Worm (Caenorhabditis elegans) whole organism, L2 larva: ENCODE data around the gene ugt-67.

Source experiments
- F13H6.1 ChIP-seq: sonication (generic microtip); optimal IDR thresholded peaks from 2 replicates; lab custom pipeline; 2016; ENCODE audit warnings: missing genetic modification characterization, missing compliant biosample characterization
- R02D3.7 ChIP-seq: fragments of 150-350 bp; optimal IDR thresholded peaks from 2 replicates; lab custom pipeline; 2014; ENCODE audit warnings: missing biosample characterization, missing genetic modification characterization
- ZK546.5 ChIP-seq: sonication (generic microtip); optimal IDR thresholded peaks from 2 replicates; lab custom pipeline; 2017; ENCODE audit warnings: missing biosample characterization, missing genetic modification characterization
- aly-2 ChIP-seq: fragments of 150-350 bp; optimal IDR thresholded peaks from 2 replicates; lab custom pipeline; 2014; ENCODE audit warnings: missing biosample characterization, missing genetic modification characterization
- blmp-1 ChIP-seq: sonication (generic microtip); optimal IDR thresholded peaks from 2 replicates; lab custom pipeline; 2017; ENCODE audit warnings: missing genetic modification characterization, mild to moderate bottlenecking, missing compliant biosample characterization, antibody characterized with exemption, moderate library complexity; ENCODE audit not compliant: insufficient read depth
- ceh-16 ChIP-seq: fragments of 150-350 bp; optimal IDR thresholded peaks from 2 replicates; lab custom pipeline; 2014; ENCODE audit warnings: missing biosample characterization, missing genetic modification characterization
- ceh-82 ChIP-seq: fragments of 150-350 bp; optimal IDR thresholded peaks from 2 replicates; lab custom pipeline; 2014; ENCODE audit warnings: missing biosample characterization, missing genetic modification characterization
- crh-2 ChIP-seq: sonication (generic microtip); optimal IDR thresholded peaks from 2 replicates; lab custom pipeline; 2017; ENCODE audit warnings: missing biosample characterization, missing genetic modification characterization
- elt-1 ChIP-seq: fragments of 150-350 bp; optimal IDR thresholded peaks from 2 replicates; lab custom pipeline; 2014; ENCODE audit warnings: missing biosample characterization, missing genetic modification characterization
- elt-3 ChIP-seq: sonication (generic microtip); optimal IDR thresholded peaks from 2 replicates; lab custom pipeline; 2017; ENCODE audit warnings: missing biosample characterization, missing genetic modification characterization
- lin-39 ChIP-seq: fragments of 150-350 bp; optimal IDR thresholded peaks from 2 replicates; lab custom pipeline; 2014; ENCODE audit warnings: missing biosample characterization, missing genetic modification reagents, missing genetic modification characterization
- lsy-2 ChIP-seq, 2 experiments: fragments of 150-350 bp in 1 of 2; sonication (generic microtip) in 1 of 2; optimal IDR thresholded peaks; 2 replicates each; lab custom pipeline; 2014 to 2017; ENCODE audit warnings: missing biosample characterization in 2 of 2, missing genetic modification characterization in 2 of 2
- mdl-1 ChIP-seq, 2 experiments: fragments of 150-350 bp in 1 of 2; sonication (generic microtip) in 1 of 2; optimal IDR thresholded peaks; 2 replicates each; lab custom pipeline; 2017; ENCODE audit warnings: missing biosample characterization in 2 of 2, missing genetic modification characterization in 2 of 2
- nhr-10 ChIP-seq: sonication (generic microtip); optimal IDR thresholded peaks from 2 replicates; lab custom pipeline; 2017; ENCODE audit warnings: missing biosample characterization, missing genetic modification characterization
- nhr-11 ChIP-seq: fragments of 150-350 bp; optimal IDR thresholded peaks from 2 replicates; lab custom pipeline; 2014; ENCODE audit warnings: missing biosample characterization, missing genetic modification characterization
- nhr-12 ChIP-seq: fragments of 150-350 bp; optimal IDR thresholded peaks from 2 replicates; lab custom pipeline; 2014; ENCODE audit warnings: missing biosample characterization, missing genetic modification characterization
- nhr-21 ChIP-seq: fragments of 150-350 bp; optimal IDR thresholded peaks from 2 replicates; lab custom pipeline; 2014; ENCODE audit warnings: missing biosample characterization, missing genetic modification characterization
- nhr-23 ChIP-seq: fragments of 150-350 bp; optimal IDR thresholded peaks from 2 replicates; lab custom pipeline; 2014; ENCODE audit warnings: missing biosample characterization, missing genetic modification reagents, missing genetic modification characterization
- nhr-25 ChIP-seq: fragments of 150-350 bp; sonication (generic microtip); optimal IDR thresholded peaks from 3 replicates; lab custom pipeline; 2014; ENCODE audit warnings: missing biosample characterization, missing genetic modification characterization
- nhr-6 ChIP-seq: fragments of 150-350 bp; optimal IDR thresholded peaks from 2 replicates; lab custom pipeline; 2014; ENCODE audit warnings: missing biosample characterization, missing genetic modification characterization
- nhr-77 ChIP-seq: fragments of 150-350 bp; optimal IDR thresholded peaks from 2 replicates; lab custom pipeline; 2014; ENCODE audit warnings: missing biosample characterization, missing genetic modification characterization
- peb-1 ChIP-seq: fragments of 150-350 bp; optimal IDR thresholded peaks from 2 replicates; lab custom pipeline; 2014; ENCODE audit warnings: missing biosample characterization, missing genetic modification characterization
- skn-1 ChIP-seq: sonication (generic microtip); optimal IDR thresholded peaks from 2 replicates; lab custom pipeline; 2017; ENCODE audit warnings: missing biosample characterization, missing genetic modification characterization
- sma-3 ChIP-seq: sonication (generic microtip); optimal IDR thresholded peaks from 2 replicates; lab custom pipeline; 2016; ENCODE audit warnings: missing genetic modification reagents, missing genetic modification characterization, missing compliant biosample characterization
- sma-9 ChIP-seq, 2 experiments: fragments of 150-350 bp in 1 of 2; sonication (generic microtip) in 1 of 2; optimal IDR thresholded peaks; 2 replicates each; lab custom pipeline; 2014 to 2016; ENCODE audit warnings: missing genetic modification characterization in 2 of 2, mild to moderate bottlenecking in 1 of 2, missing biosample characterization in 1 of 2, missing compliant biosample characterization in 1 of 2, missing genetic modification reagents in 1 of 2, moderate library complexity in 1 of 2
- snpc-4 ChIP-seq: fragments of 150-350 bp; optimal IDR thresholded peaks from 2 replicates; lab custom pipeline; 2014; ENCODE audit warnings: missing biosample characterization, missing genetic modification characterization
- unc-39 ChIP-seq: fragments of 150-350 bp; optimal IDR thresholded peaks from 2 replicates; lab custom pipeline; 2014; ENCODE audit warnings: missing biosample characterization, missing genetic modification characterization
- unc-55 ChIP-seq: fragments of 150-350 bp; sonication (generic microtip); optimal IDR thresholded peaks from 3 replicates; lab custom pipeline; 2014; ENCODE audit warnings: missing biosample characterization, missing genetic modification reagents, missing genetic modification characterization
- unc-62 ChIP-seq: fragments of 150-350 bp; optimal IDR thresholded peaks from 2 replicates; lab custom pipeline; 2014; ENCODE audit warnings: missing biosample characterization, missing genetic modification reagents, missing genetic modification characterization
- zag-1 ChIP-seq: fragments of 150-350 bp; optimal IDR thresholded peaks from 2 replicates; lab custom pipeline; 2014; ENCODE audit warnings: missing biosample characterization, missing genetic modification characterization
- ztf-1 ChIP-seq: fragments of 200-800 bp; sonication (Bioruptor generic); conservative IDR thresholded peaks from 2 replicates; pipeline ENCODE4 v1.3.6; 2022; ENCODE audit warnings: missing genetic modification characterization, missing compliant biosample characterization
- ztf-4 ChIP-seq: fragments of 150-350 bp; optimal IDR thresholded peaks from 2 replicates; lab custom pipeline; 2014; ENCODE audit warnings: missing biosample characterization, missing genetic modification characterization

Gene ugt-67

ce11 chrV:4864330-4864729 lies 36.8 kb upstream of the ugt-67 start:
- TF ChIP-seq ztf-1 (no peak), nhr-6 (tag; lab: Kevin White, UChicago) (no peak), R02D3.7 (tag; lab: Kevin White, UChicago) (no peak), unc-62 (GFP tag; lab: Kevin White, UChicago) (no peak), F13H6.1 (no peak), nhr-11 (tag; lab: Kevin White, UChicago) (no peak), unc-39 (tag; lab: Kevin White, UChicago) (no peak), unc-55 (GFP tag; lab: Kevin White, UChicago) (no peak), skn-1 (no peak), ztf-4 (tag; lab: Kevin White, UChicago) (no peak)

- no peak for TF ChIP-seq elt-3
- no peak for TF ChIP-seq snpc-4 (tag; lab: Kevin White, UChicago)
- no peak for TF ChIP-seq ceh-16
- no peak for TF ChIP-seq elt-1
- no peak for TF ChIP-seq F13H6.1
These were observed 35.8 kb upstream of the ugt-67 start, which contains the start of gene srd-32 for ce11 chrV:4865364-4865763. srd-32 (plus strand) TSS chrV:4865664.

- TF ChIP-seq lsy-2 (tag; optimal IDR thresholded peaks at IDR 0.05; lab: Kevin White, UChicago) (peak in 1 of 2 experiments; percentile 12), sma-3 (GFP tag; lab: Kevin White, UChicago) (no peak)
These were observed 33.6 kb upstream of the ugt-67 start for ce11 chrV:4867535-4867934.

ce11 chrV:4868698-4869097 lies 32.5 kb upstream of the ugt-67 start:
- no peak for TF ChIP-seq nhr-10
- TF ChIP-seq blmp-1 (tag; lab: Kevin White, UChicago) = no peak
- no peak for TF ChIP-seq nhr-12 (tag; lab: Kevin White, UChicago)
- TF ChIP-seq ceh-82 (tag; lab: Kevin White, UChicago) = no peak
- no peak for TF ChIP-seq nhr-77 (tag; lab: Kevin White, UChicago)
- TF ChIP-seq nhr-11 (tag; lab: Kevin White, UChicago) = no peak
- TF ChIP-seq nhr-23 (tag; lab: Kevin White, UChicago) = no peak
- no peak for TF ChIP-seq ZK546.5
- TF ChIP-seq lin-39 (tag; lab: Kevin White, UChicago) = no peak
- TF ChIP-seq sma-9 (GFP tag; optimal IDR thresholded peaks at IDR 0.05; lab: Kevin White, UChicago) = no peak
- no peak for TF ChIP-seq sma-9 (tag; optimal IDR thresholded peaks at IDR 0.05; lab: Kevin White, UChicago)

ce11 chrV:4870627-4871026 lies 30.5 kb upstream of the ugt-67 start:
- TF ChIP-seq zag-1 (no peak), nhr-21 (tag; lab: Kevin White, UChicago) (peak; percentile 42), crh-2 (tag; lab: Kevin White, UChicago) (no peak), aly-2 (no peak), lsy-2 (tag; optimal IDR thresholded peaks at IDR 0.05; lab: Kevin White, UChicago) (peak in 1 of 2 experiments; percentile 32)

ce11 chrV:4871992-4872391 lies 29.2 kb upstream of the ugt-67 start, which contains the start of gene srd-33:
srd-33 (plus strand) TSS chrV:4872292.
- TF ChIP-seq nhr-6 (tag; lab: Kevin White, UChicago) (no peak), unc-62 (GFP tag; lab: Kevin White, UChicago) (no peak), nhr-77 (tag; lab: Kevin White, UChicago) (no peak), peb-1 (tag; lab: Kevin White, UChicago) (no peak), mdl-1 (tag; optimal IDR thresholded peaks at IDR 0.05; lab: Kevin White, UChicago) (no peak), unc-39 (tag; lab: Kevin White, UChicago) (no peak), sma-3 (GFP tag; lab: Kevin White, UChicago) (no peak), lsy-2 (tag; optimal IDR thresholded peaks at IDR 0.05; lab: Kevin White, UChicago) (no peak)
- TF ChIP-seq, all 48 proteins: peak for 0

- TF ChIP-seq nhr-77 (tag; lab: Kevin White, UChicago) = no peak
- no peak for TF ChIP-seq nhr-12 (tag; lab: Kevin White, UChicago)
- TF ChIP-seq skn-1 = no peak
- no peak for TF ChIP-seq crh-2 (tag; lab: Kevin White, UChicago)
- TF ChIP-seq ceh-82 (tag; lab: Kevin White, UChicago) = no peak
- no peak for TF ChIP-seq nhr-25
- no peak for TF ChIP-seq ztf-1
- no peak for TF ChIP-seq unc-39 (tag; lab: Kevin White, UChicago)
These were observed 23.6 kb upstream of the ugt-67 start, which contains the start of gene T19H12.6 for ce11 chrV:4877587-4877986. T19H12.6 (minus strand) TSS chrV:4877687.
